Worm (Caenorhabditis elegans) whole organism, L2 larva: ENCODE measurements around the gene ddx-19.

Experiments used
- C34F6.9 ChIP-seq: fragments of 150-350 bp; optimal IDR thresholded peaks from 2 replicates; lab custom pipeline; 2014; ENCODE audit warnings: missing biosample characterization, missing genetic modification characterization
- F13H6.1 ChIP-seq: sonication (generic microtip); optimal IDR thresholded peaks from 2 replicates; lab custom pipeline; 2016; ENCODE audit warnings: missing genetic modification characterization, missing compliant biosample characterization
- R02D3.7 ChIP-seq: fragments of 150-350 bp; optimal IDR thresholded peaks from 2 replicates; lab custom pipeline; 2014; ENCODE audit warnings: missing biosample characterization, missing genetic modification characterization
- Y55F3AM.14 ChIP-seq: fragments of 200-800 bp; sonication (Bioruptor generic); optimal IDR thresholded peaks from 2 replicates; lab custom pipeline; 2018; ENCODE audit warnings: mild to moderate bottlenecking, missing genetic modification characterization, missing compliant biosample characterization
- aly-2 ChIP-seq: fragments of 150-350 bp; optimal IDR thresholded peaks from 2 replicates; lab custom pipeline; 2014; ENCODE audit warnings: missing biosample characterization, missing genetic modification characterization
- blmp-1 ChIP-seq: sonication (generic microtip); optimal IDR thresholded peaks from 2 replicates; lab custom pipeline; 2017; ENCODE audit warnings: missing genetic modification characterization, mild to moderate bottlenecking, missing compliant biosample characterization, antibody characterized with exemption, moderate library complexity; ENCODE audit not compliant: insufficient read depth
- ceh-16 ChIP-seq: fragments of 150-350 bp; optimal IDR thresholded peaks from 2 replicates; lab custom pipeline; 2014; ENCODE audit warnings: missing biosample characterization, missing genetic modification characterization
- ceh-82 ChIP-seq: fragments of 150-350 bp; optimal IDR thresholded peaks from 2 replicates; lab custom pipeline; 2014; ENCODE audit warnings: missing biosample characterization, missing genetic modification characterization
- crh-2 ChIP-seq: sonication (generic microtip); optimal IDR thresholded peaks from 2 replicates; lab custom pipeline; 2017; ENCODE audit warnings: missing biosample characterization, missing genetic modification characterization
- dmd-4 ChIP-seq: sonication (generic microtip); optimal IDR thresholded peaks from 2 replicates; lab custom pipeline; 2017; ENCODE audit warnings: missing biosample characterization, missing genetic modification characterization
- elt-3 ChIP-seq: sonication (generic microtip); optimal IDR thresholded peaks from 2 replicates; lab custom pipeline; 2017; ENCODE audit warnings: missing biosample characterization, missing genetic modification characterization
- fos-1 ChIP-seq: fragments of 150-350 bp; optimal IDR thresholded peaks from 2 replicates; lab custom pipeline; 2014; ENCODE audit warnings: missing biosample characterization, missing genetic modification characterization
- gmeb-1 ChIP-seq: fragments of 150-350 bp; optimal IDR thresholded peaks from 2 replicates; lab custom pipeline; 2014; ENCODE audit warnings: missing biosample characterization, missing genetic modification characterization
- lin-11 ChIP-seq: fragments of 150-350 bp; sonication (generic microtip); optimal IDR thresholded peaks from 2 replicates; lab custom pipeline; 2014; ENCODE audit warnings: missing biosample characterization, missing genetic modification characterization, inconsistent platforms, mixed read lengths
- lin-39 ChIP-seq: fragments of 150-350 bp; optimal IDR thresholded peaks from 2 replicates; lab custom pipeline; 2014; ENCODE audit warnings: missing biosample characterization, missing genetic modification reagents, missing genetic modification characterization
- lsy-2 ChIP-seq, 2 experiments: fragments of 150-350 bp in 1 of 2; sonication (generic microtip) in 1 of 2; optimal IDR thresholded peaks; 2 replicates each; lab custom pipeline; 2014 to 2017; ENCODE audit warnings: missing biosample characterization in 2 of 2, missing genetic modification characterization in 2 of 2
- mdl-1 ChIP-seq, 2 experiments: fragments of 150-350 bp in 1 of 2; sonication (generic microtip) in 1 of 2; optimal IDR thresholded peaks; 2 replicates each; lab custom pipeline; 2017; ENCODE audit warnings: missing biosample characterization in 2 of 2, missing genetic modification characterization in 2 of 2
- nhr-11 ChIP-seq: fragments of 150-350 bp; optimal IDR thresholded peaks from 2 replicates; lab custom pipeline; 2014; ENCODE audit warnings: missing biosample characterization, missing genetic modification characterization
- nhr-12 ChIP-seq: fragments of 150-350 bp; optimal IDR thresholded peaks from 2 replicates; lab custom pipeline; 2014; ENCODE audit warnings: missing biosample characterization, missing genetic modification characterization
- nhr-129 ChIP-seq: fragments of 150-350 bp; optimal IDR thresholded peaks from 2 replicates; lab custom pipeline; 2014; ENCODE audit warnings: missing biosample characterization, missing genetic modification characterization
- nhr-21 ChIP-seq: fragments of 150-350 bp; optimal IDR thresholded peaks from 2 replicates; lab custom pipeline; 2014; ENCODE audit warnings: missing biosample characterization, missing genetic modification characterization
- nhr-23 ChIP-seq: fragments of 150-350 bp; optimal IDR thresholded peaks from 2 replicates; lab custom pipeline; 2014; ENCODE audit warnings: missing biosample characterization, missing genetic modification reagents, missing genetic modification characterization
- nhr-237 ChIP-seq: fragments of 150-350 bp; optimal IDR thresholded peaks from 2 replicates; lab custom pipeline; 2014; ENCODE audit warnings: missing biosample characterization, missing genetic modification characterization
- nhr-77 ChIP-seq: fragments of 150-350 bp; optimal IDR thresholded peaks from 2 replicates; lab custom pipeline; 2014; ENCODE audit warnings: missing biosample characterization, missing genetic modification characterization
- sem-4 ChIP-seq: fragments of 150-350 bp; optimal IDR thresholded peaks from 2 replicates; lab custom pipeline; 2014; ENCODE audit warnings: missing biosample characterization, missing genetic modification reagents, missing genetic modification characterization
- skn-1 ChIP-seq: sonication (generic microtip); optimal IDR thresholded peaks from 2 replicates; lab custom pipeline; 2017; ENCODE audit warnings: missing biosample characterization, missing genetic modification characterization
- sma-3 ChIP-seq: sonication (generic microtip); optimal IDR thresholded peaks from 2 replicates; lab custom pipeline; 2016; ENCODE audit warnings: missing genetic modification reagents, missing genetic modification characterization, missing compliant biosample characterization
- sma-9 ChIP-seq, 2 experiments: fragments of 150-350 bp in 1 of 2; sonication (generic microtip) in 1 of 2; optimal IDR thresholded peaks; 2 replicates each; lab custom pipeline; 2014 to 2016; ENCODE audit warnings: missing genetic modification characterization in 2 of 2, mild to moderate bottlenecking in 1 of 2, missing biosample characterization in 1 of 2, missing compliant biosample characterization in 1 of 2, missing genetic modification reagents in 1 of 2, moderate library complexity in 1 of 2
- unc-55 ChIP-seq: fragments of 150-350 bp; sonication (generic microtip); optimal IDR thresholded peaks from 3 replicates; lab custom pipeline; 2014; ENCODE audit warnings: missing biosample characterization, missing genetic modification reagents, missing genetic modification characterization
- unc-62 ChIP-seq: fragments of 150-350 bp; optimal IDR thresholded peaks from 2 replicates; lab custom pipeline; 2014; ENCODE audit warnings: missing biosample characterization, missing genetic modification reagents, missing genetic modification characterization
- zag-1 ChIP-seq: fragments of 150-350 bp; optimal IDR thresholded peaks from 2 replicates; lab custom pipeline; 2014; ENCODE audit warnings: missing biosample characterization, missing genetic modification characterization
- ztf-11 ChIP-seq: sonication (generic microtip); optimal IDR thresholded peaks from 2 replicates; lab custom pipeline; 2017; ENCODE audit warnings: missing biosample characterization, missing genetic modification characterization

Gene ddx-19

ce11 chrII:8890530-8890929, 5.8 kb downstream of the ddx-19 start:
- TF ChIP-seq unc-62 (GFP tag; lab: Kevin White, UChicago), result no peak
- no peak for TF ChIP-seq elt-3 (tag; lab: Kevin White, UChicago)
- no peak for TF ChIP-seq ceh-82
- TF ChIP-seq nhr-77 (tag; lab: Kevin White, UChicago), result no peak

ce11 chrII:8891042-8891441, 6.3 kb downstream of the ddx-19 start:
- TF ChIP-seq lsy-2 (tag; optimal IDR thresholded peaks at IDR 0.05; lab: Kevin White, UChicago) (peak in 1 of 2 experiments; percentile 39), gmeb-1 (tag; lab: Kevin White, UChicago) (no peak)

ce11 chrII:8891606-8892005, 6.9 kb downstream of the ddx-19 start:
- TF ChIP-seq sem-4 (tag; lab: Kevin White, UChicago) (no peak), elt-3 (tag; lab: Kevin White, UChicago) (no peak), ceh-82 (no peak), C34F6.9 (tag; lab: Kevin White, UChicago) (peak; percentile 19), nhr-129 (tag; lab: Kevin White, UChicago) (peak; percentile 8), mdl-1 (tag; optimal IDR thresholded peaks at IDR 0.05; lab: Kevin White, UChicago) (no peak), aly-2 (no peak), sma-9 (GFP tag; optimal IDR thresholded peaks at IDR 0.05; lab: Kevin White, UChicago) (no peak), sma-9 (tag; optimal IDR thresholded peaks at IDR 0.05; lab: Kevin White, UChicago) (no peak), nhr-12 (tag; lab: Kevin White, UChicago) (no peak), nhr-23 (tag; lab: Kevin White, UChicago) (no peak), lin-11 (tag; lab: Kevin White, UChicago) (peak; percentile 6), R02D3.7 (tag; lab: Kevin White, UChicago) (no peak), nhr-77 (tag; lab: Kevin White, UChicago) (no peak), gmeb-1 (tag; lab: Kevin White, UChicago) (no peak), ceh-16 (tag; lab: Kevin White, UChicago) (no peak), blmp-1 (tag; lab: Kevin White, UChicago) (no peak), nhr-21 (tag; lab: Kevin White, UChicago) (no peak), Y55F3AM.14 (GFP tag; lab: Kevin White, UChicago) (no peak), ztf-11 (no peak)

- TF ChIP-seq aly-2 (no peak), ceh-16 (tag; lab: Kevin White, UChicago) (no peak), nhr-237 (no peak), elt-3 (tag; lab: Kevin White, UChicago) (no peak), sma-3 (no peak), F13H6.1 (tag; lab: Kevin White, UChicago) (no peak), nhr-77 (tag; lab: Kevin White, UChicago) (no peak), zag-1 (tag; lab: Kevin White, UChicago) (no peak), nhr-129 (tag; lab: Kevin White, UChicago) (no peak), C34F6.9 (tag; lab: Kevin White, UChicago) (no peak), mdl-1 (tag; optimal IDR thresholded peaks at IDR 0.05; lab: Kevin White, UChicago) (no peak), unc-55 (GFP tag; lab: Kevin White, UChicago) (no peak), lsy-2 (tag; optimal IDR thresholded peaks at IDR 0.05; lab: Kevin White, UChicago) (no peak), ceh-82 (no peak), lin-11 (tag; lab: Kevin White, UChicago) (no peak), nhr-11 (tag; lab: Kevin White, UChicago) (no peak), dmd-4 (tag; lab: Kevin White, UChicago) (no peak)
These were observed 10.7 kb downstream of the ddx-19 start for ce11 chrII:8895398-8895797.

ce11 chrII:8895895-8896294, 11.2 kb downstream of the ddx-19 start:
- TF ChIP-seq C34F6.9 (tag; lab: Kevin White, UChicago) (no peak), fos-1 (tag; lab: Kevin White, UChicago) (peak; percentile 47)

ce11 chrII:8896541-8896940, 11.8 kb downstream of the ddx-19 start, which contains the start of gene lat-1:
lat-1 (plus strand) TSS chrII:8896841.
- TF ChIP-seq R02D3.7 (tag; lab: Kevin White, UChicago), result no peak
- no peak for TF ChIP-seq nhr-21 (tag; lab: Kevin White, UChicago)
- no peak for TF ChIP-seq C34F6.9 (tag; lab: Kevin White, UChicago)
- no peak for TF ChIP-seq sem-4 (tag; lab: Kevin White, UChicago)
- TF ChIP-seq skn-1 (tag; lab: Kevin White, UChicago), result no peak
- TF ChIP-seq crh-2, result no peak
- TF ChIP-seq lin-11 (tag; lab: Kevin White, UChicago), result no peak
- TF ChIP-seq ceh-16 (tag; lab: Kevin White, UChicago), result no peak
- no peak for TF ChIP-seq lin-39 (tag; lab: Kevin White, UChicago)
- TF ChIP-seq F13H6.1 (tag; lab: Kevin White, UChicago), result no peak
- no peak for TF ChIP-seq fos-1 (tag; lab: Kevin White, UChicago)
- no peak for TF ChIP-seq aly-2
- TF ChIP-seq sma-9 (GFP tag; optimal IDR thresholded peaks at IDR 0.05; lab: Kevin White, UChicago), result no peak
- no peak for TF ChIP-seq sma-9 (tag; optimal IDR thresholded peaks at IDR 0.05; lab: Kevin White, UChicago)
